Worm (Caenorhabditis elegans): ENCODE data around the gene F53B7.4.
A peak's percentile ranks its signal among the peaks of the same experiment; 100 is the strongest.

The F53B7.4 gene

DNA sequence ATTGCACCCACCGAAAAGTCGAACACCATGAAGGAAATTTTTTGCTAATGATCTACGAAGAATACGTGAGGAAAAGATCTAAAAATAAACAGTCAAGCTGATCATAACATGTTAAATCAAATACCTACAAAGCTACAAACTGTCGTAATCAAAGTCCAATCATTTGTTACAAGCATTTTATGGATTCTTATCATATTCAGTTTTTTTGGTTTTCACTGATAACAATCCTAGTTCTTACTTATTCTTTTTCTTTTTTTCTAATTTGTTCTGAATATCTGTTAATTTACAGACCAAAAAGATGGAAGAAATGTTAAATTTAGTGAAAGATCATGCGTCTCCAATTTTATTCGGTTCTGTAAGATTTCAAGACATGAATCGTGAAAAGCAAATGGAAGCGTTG lies 47.5 kb downstream of the F53B7.4 start, which contains the start of gene F17C11.6:
TSS of gene F17C11.6 (plus strand) at position 290 of the 400 bp plus-strand sequence.
- TF ChIP-seq che-1 (tag; optimal IDR thresholded peaks at IDR 0.05) = no peak
- no peak for TF ChIP-seq lim-6 (tag; optimal IDR thresholded peaks at IDR 0.05)
- no peak for TF ChIP-seq ceh-30 (tag; optimal IDR thresholded peaks at IDR 0.05)

DNA sequence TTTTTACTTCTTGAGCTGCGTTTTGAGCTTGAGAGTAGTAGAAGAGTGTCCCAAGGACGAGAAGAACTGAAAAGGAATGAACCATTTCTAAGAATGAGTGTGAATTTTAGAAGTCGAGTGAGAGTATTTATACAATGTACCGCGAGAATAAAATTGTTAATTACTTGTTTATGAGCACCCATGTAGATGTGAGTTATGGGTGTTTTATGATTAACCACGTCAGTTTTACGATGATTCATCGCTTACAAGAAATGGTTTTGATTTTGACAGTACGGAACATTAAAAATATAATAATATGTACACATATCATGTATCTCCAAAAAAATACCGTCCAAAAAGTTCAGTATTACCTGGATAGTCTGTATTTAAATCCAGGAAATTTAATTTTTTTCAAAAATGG lies 48.0 kb downstream of the F53B7.4 start, which contains the start of gene clec-221:
TSS of gene clec-221 (minus strand) at position 101 of the 400 bp plus-strand sequence.
- TF ChIP-seq C08G9.2 (tag; optimal IDR thresholded peaks at IDR 0.05) (no peak), ztf-16 (tag; optimal IDR thresholded peaks at IDR 0.05) (no peak), pat-9 (tag; optimal IDR thresholded peaks at IDR 0.05) (no peak), ama-1 (optimal IDR thresholded peaks at IDR 0.05) (no peak), C38D4.7 (GFP tag; optimal IDR thresholded peaks at IDR 0.05) (no peak)

DNA sequence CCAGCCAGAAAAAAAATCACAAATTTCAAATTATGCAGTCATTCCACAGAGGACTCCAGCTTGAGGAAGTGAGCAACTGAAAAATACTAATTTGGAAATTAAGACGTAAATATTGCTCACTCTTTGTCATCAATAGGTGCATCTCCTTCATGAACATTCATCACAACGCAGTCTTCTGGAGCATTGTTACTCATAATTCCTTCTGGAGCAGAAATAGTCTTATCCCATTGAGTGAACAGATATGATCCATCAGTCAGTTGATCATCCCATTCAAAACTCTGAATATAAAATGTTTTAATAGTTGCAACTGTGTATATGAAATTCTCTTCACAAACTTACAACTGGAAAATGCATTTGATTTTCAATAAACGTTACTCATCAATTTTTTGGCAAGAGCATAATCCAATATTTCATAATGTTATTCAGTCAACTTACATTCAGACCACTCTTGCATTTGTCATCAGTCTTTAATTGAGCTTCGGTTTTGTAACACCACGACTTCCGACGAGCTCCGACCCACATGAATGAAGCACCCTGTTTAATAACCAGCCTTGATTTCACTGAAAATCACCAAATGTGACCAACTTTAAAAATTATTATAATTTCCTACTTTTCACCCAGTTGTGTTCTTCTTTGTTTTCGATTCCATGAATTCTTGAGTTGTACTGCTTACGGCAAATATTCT lies 48.7 kb downstream of the F53B7.4 start:
- no peak for TF ChIP-seq syd-9 (tag; optimal IDR thresholded peaks at IDR 0.05)
- TF ChIP-seq unc-86 (tag; optimal IDR thresholded peaks at IDR 0.05) = no peak
- TF ChIP-seq ceh-30 (tag; optimal IDR thresholded peaks at IDR 0.05) = no peak
- TF ChIP-seq C38D4.7 (GFP tag; optimal IDR thresholded peaks at IDR 0.05) = no peak
- no peak for TF ChIP-seq lim-6 (tag; optimal IDR thresholded peaks at IDR 0.05)
- no peak for TF ChIP-seq pat-9 (tag; optimal IDR thresholded peaks at IDR 0.05)
- TF ChIP-seq ceh-6 (GFP tag; optimal IDR thresholded peaks at IDR 0.05) = no peak
- TF ChIP-seq ttx-3 (tag; optimal IDR thresholded peaks at IDR 0.05) = no peak
- TF ChIP-seq ceh-18 (tag; optimal IDR thresholded peaks at IDR 0.05) = no peak
- TF ChIP-seq pax-1 (tag; optimal IDR thresholded peaks at IDR 0.05) = no peak

DNA sequence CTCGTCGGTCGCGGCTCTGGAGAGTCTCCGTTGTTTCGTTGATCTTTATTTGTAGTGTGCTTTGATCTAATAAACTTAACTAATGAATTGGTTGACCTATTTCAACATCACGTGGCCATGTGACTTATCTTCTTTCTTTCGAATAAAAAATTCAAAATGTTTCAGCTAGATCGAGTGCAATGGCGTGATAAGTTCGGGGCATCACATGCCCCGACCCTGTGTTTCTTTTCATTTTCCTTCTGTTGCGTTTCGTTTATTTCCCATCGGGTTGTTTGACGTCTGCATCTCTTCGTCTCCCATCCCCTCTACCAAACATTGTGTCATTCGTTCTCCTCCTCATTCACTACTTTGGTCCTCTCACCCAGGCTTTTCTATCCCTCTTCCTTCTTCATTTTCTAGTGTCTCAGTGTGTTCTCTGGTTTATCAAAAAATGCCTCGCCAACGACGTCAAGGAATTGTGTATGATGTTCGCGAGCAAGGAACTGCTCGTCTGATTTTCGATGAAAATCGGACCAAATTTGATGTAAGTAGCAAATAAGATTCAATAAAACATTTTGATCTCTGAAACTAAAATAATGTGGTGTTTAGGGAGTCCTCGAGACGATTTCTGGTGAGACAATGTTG lies 50.6 kb downstream of the F53B7.4 start, which contains the start of gene F17C11.4:
TSS of gene F17C11.4 (plus strand) at position 206 of the 624 bp plus-strand sequence.
- TF ChIP-seq ceh-18 (tag; optimal IDR thresholded peaks at IDR 0.05) (peak; percentile 90), mec-3 (tag; optimal IDR thresholded peaks at IDR 0.05; ENCODE audit: borderline replicate concordance) (no peak), madf-2 (tag; optimal IDR thresholded peaks at IDR 0.05) (no peak), rnt-1 (tag; optimal IDR thresholded peaks at IDR 0.05) (peak; percentile 9), sox-4 (tag; optimal IDR thresholded peaks at IDR 0.05) (no peak), C08G9.2 (tag; optimal IDR thresholded peaks at IDR 0.05) (peak; percentile 8), tbx-2 (tag; optimal IDR thresholded peaks at IDR 0.05) (peak; percentile 42), ceh-45 (GFP tag; IDR thresholded peaks at IDR 0.05) (no peak), ceh-22 (tag; optimal IDR thresholded peaks at IDR 0.05) (no peak), hlh-30 (tag; optimal IDR thresholded peaks at IDR 0.05; ENCODE audit: insufficient read depth) (peak; percentile 51), sox-2 (GFP tag; IDR thresholded peaks at IDR 0.05) (no peak), K09A11.1 (tag; optimal IDR thresholded peaks at IDR 0.05; ENCODE audit: insufficient read depth) (no peak), unc-55 (GFP tag; optimal IDR thresholded peaks at IDR 0.05) (peak; percentile 5), pha-2 (tag; optimal IDR thresholded peaks at IDR 0.05) (no peak), tbx-7 (tag; optimal IDR thresholded peaks at IDR 0.05) (no peak), nfya-1 (tag; optimal IDR thresholded peaks at IDR 0.05) (peak; percentile 19), K02D7.2 (tag; optimal IDR thresholded peaks at IDR 0.05) (no peak), eyg-1 (tag; optimal IDR thresholded peaks at IDR 0.05) (no peak), dmd-4 (tag; optimal IDR thresholded peaks at IDR 0.05; ENCODE audit: borderline replicate concordance) (no peak), unc-42 (tag; optimal IDR thresholded peaks at IDR 0.05) (peak; percentile 29), elt-4 (tag; optimal IDR thresholded peaks at IDR 0.05) (no peak), ceh-9 (tag; optimal IDR thresholded peaks at IDR 0.05) (no peak), pros-1 (tag; optimal IDR thresholded peaks at IDR 0.05) (no peak), dve-1 (tag; optimal IDR thresholded peaks at IDR 0.05) (no peak), elt-2 (tag; optimal IDR thresholded peaks at IDR 0.05) (no peak), pag-3 (tag; optimal IDR thresholded peaks at IDR 0.05; ENCODE audit: borderline replicate concordance) (no peak), ahr-1 (tag; optimal IDR thresholded peaks at IDR 0.05) (no peak), ceh-31 (tag; optimal IDR thresholded peaks at IDR 0.05) (peak; percentile 27), pha-4 (tag; optimal IDR thresholded peaks at IDR 0.05) (no peak), ets-4 (tag; optimal IDR thresholded peaks at IDR 0.05) (no peak), T23F11.4 (GFP tag; optimal IDR thresholded peaks at IDR 0.05) (no peak), unc-86 (tag; optimal IDR thresholded peaks at IDR 0.05) (no peak), gmeb-2 (tag; optimal IDR thresholded peaks at IDR 0.05) (no peak), sdc-2 (tag; optimal IDR thresholded peaks at IDR 0.05) (no peak)
